Worm (Caenorhabditis elegans) whole organism, late embryonic: Measurements from ENCODE around the gene srt-53.

Experiments
- F13H6.1 ChIP-seq: sonication (generic microtip); optimal IDR thresholded peaks from 2 replicates; lab custom pipeline; 2016; ENCODE audit warnings: missing genetic modification characterization, missing compliant biosample characterization
- T23F11.4 ChIP-seq: fragments of 200-800 bp; sonication (Bioruptor generic); optimal IDR thresholded peaks from 2 replicates; lab custom pipeline; 2018; ENCODE audit warnings: mild to moderate bottlenecking, missing genetic modification characterization, missing compliant biosample characterization
- dve-1 ChIP-seq: sonication (generic microtip); optimal IDR thresholded peaks from 2 replicates; lab custom pipeline; 2017; ENCODE audit warnings: antibody characterized with exemption, mild to moderate bottlenecking, missing genetic modification characterization, missing compliant biosample characterization
- nhr-11 ChIP-seq: fragments of 150-350 bp; optimal IDR thresholded peaks from 2 replicates; lab custom pipeline; 2014; ENCODE audit warnings: missing biosample characterization, missing genetic modification characterization
- pha-4 ChIP-seq: fragments of 150-350 bp; optimal IDR thresholded peaks from 2 replicates; lab custom pipeline; 2018; ENCODE audit warnings: missing biosample characterization, missing genetic modification reagents, missing genetic modification characterization
- sox-4 ChIP-seq: sonication (generic microtip); optimal IDR thresholded peaks from 2 replicates; lab custom pipeline; 2017; ENCODE audit warnings: mild to moderate bottlenecking, missing genetic modification characterization, inconsistent platforms, missing compliant biosample characterization
- syd-9 ChIP-seq: sonication (generic microtip); optimal IDR thresholded peaks from 2 replicates; lab custom pipeline; 2016; ENCODE audit warnings: mild to moderate bottlenecking, missing genetic modification characterization, moderate library complexity, missing compliant biosample characterization
- tbx-2 ChIP-seq: sonication (generic microtip); optimal IDR thresholded peaks from 2 replicates; lab custom pipeline; 2016; ENCODE audit warnings: missing genetic modification characterization, missing compliant biosample characterization

ce11 chrV:7893812-7894381, 46.3 kb downstream of the srt-53 start, which contains the start of gene F40A3.6:
- TF ChIP-seq F13H6.1 (tag; lab: Kevin White, UChicago) (no peak), pha-4 (tag; lab: Kevin White, UChicago) (no peak), syd-9 (tag; lab: Kevin White, UChicago) (no peak), sox-4 (tag; lab: Kevin White, UChicago) (no peak), dve-1 (tag; lab: Kevin White, UChicago) (no peak), T23F11.4 (GFP tag; lab: Kevin White, UChicago) (no peak), nhr-11 (no peak), tbx-2 (tag; lab: Kevin White, UChicago) (no peak)
